Worm (Caenorhabditis elegans) whole organism, L1 larva: Measurements from ENCODE around the gene str-231.

Experiments
- C04F5.9 ChIP-seq: sonication (generic microtip); optimal IDR thresholded peaks from 2 replicates; lab custom pipeline; 2016; ENCODE audit warnings: missing genetic modification characterization, missing compliant biosample characterization
- aly-2 ChIP-seq: fragments of 150-350 bp; optimal IDR thresholded peaks from 2 replicates; lab custom pipeline; 2014; ENCODE audit warnings: missing biosample characterization, missing genetic modification characterization
- ceh-82 ChIP-seq, 3 experiments: fragments of 150-350 bp in 1 of 3; sonication (generic microtip) in 2 of 3; optimal IDR thresholded peaks; 2 replicates each; lab custom pipeline; 2014 to 2017; ENCODE audit warnings: missing biosample characterization in 3 of 3, missing genetic modification characterization in 3 of 3
- elt-3 ChIP-seq, 6 experiments: fragments of 150-350 bp in 1 of 6; sonication (generic microtip); optimal IDR thresholded peaks; 2 replicates each; lab custom pipeline; 2017 to 2018; ENCODE audit warnings: missing biosample characterization in 6 of 6, missing genetic modification characterization in 6 of 6, inconsistent platforms in 1 of 6
- fkh-8 ChIP-seq: sonication (generic microtip); optimal IDR thresholded peaks from 2 replicates; lab custom pipeline; 2016; ENCODE audit warnings: mild to moderate bottlenecking, missing genetic modification characterization, missing compliant biosample characterization
- lin-15B ChIP-seq: fragments of 150-350 bp; sonication (generic microtip); optimal IDR thresholded peaks from 3 replicates; lab custom pipeline; 2014; ENCODE audit warnings: missing biosample characterization, missing genetic modification characterization
- mep-1 ChIP-seq: fragments of 150-350 bp; optimal IDR thresholded peaks from 2 replicates; lab custom pipeline; 2014; ENCODE audit warnings: missing biosample characterization, missing genetic modification characterization
- nhr-237 ChIP-seq: fragments of 150-350 bp; optimal IDR thresholded peaks from 2 replicates; lab custom pipeline; 2014; ENCODE audit warnings: missing biosample characterization, missing genetic modification characterization
- nhr-90 ChIP-seq: sonication (generic microtip); optimal IDR thresholded peaks from 2 replicates; lab custom pipeline; 2016; ENCODE audit warnings: mild to moderate bottlenecking, missing genetic modification characterization, missing compliant biosample characterization; ENCODE audit not compliant: poor library complexity
- snpc-4 ChIP-seq: fragments of 150-350 bp; optimal IDR thresholded peaks from 2 replicates; lab custom pipeline; 2014; ENCODE audit warnings: missing biosample characterization, missing genetic modification characterization
- tbx-2 ChIP-seq: sonication (generic microtip); optimal IDR thresholded peaks from 2 replicates; lab custom pipeline; 2016; ENCODE audit warnings: missing genetic modification characterization, missing compliant biosample characterization
- unc-130 ChIP-seq: fragments of 150-350 bp; optimal IDR thresholded peaks from 2 replicates; lab custom pipeline; 2017; ENCODE audit warnings: missing biosample characterization, missing genetic modification characterization, inconsistent platforms
- zag-1 ChIP-seq: fragments of 150-350 bp; optimal IDR thresholded peaks from 2 replicates; lab custom pipeline; 2014; ENCODE audit warnings: missing biosample characterization, missing genetic modification characterization

- TF ChIP-seq mep-1 (tag; lab: Kevin White, UChicago): no peak
- no peak for TF ChIP-seq elt-3 (tag; optimal IDR thresholded peaks at IDR 0.05; lab: Kevin White, UChicago)
- TF ChIP-seq fkh-8 (tag; lab: Kevin White, UChicago): no peak
- no peak for TF ChIP-seq tbx-2 (tag; lab: Kevin White, UChicago)
- no peak for TF ChIP-seq nhr-90 (tag; lab: Kevin White, UChicago)
- TF ChIP-seq C04F5.9 (tag; lab: Kevin White, UChicago): no peak
- no peak for TF ChIP-seq ceh-82 (tag; optimal IDR thresholded peaks at IDR 0.05; lab: Kevin White, UChicago)
- TF ChIP-seq aly-2 (tag; lab: Kevin White, UChicago): no peak
- TF ChIP-seq zag-1 (tag; lab: Kevin White, UChicago): no peak
- no peak for TF ChIP-seq snpc-4
- no peak for TF ChIP-seq nhr-237 (tag; lab: Kevin White, UChicago)
- no peak for TF ChIP-seq unc-130 (tag; lab: Kevin White, UChicago)
- no peak for TF ChIP-seq lin-15B (tag; lab: Kevin White, UChicago)
Measured at ce11 chrV:16049177-16049576, 41.8 kb upstream of the str-231 start, which contains the start of gene best-12.
